Worm (Caenorhabditis elegans) whole organism, L1 larva: ENCODE data around the gene nhr-138.
"Not testable (repeated sequence)": the region's sequence is repeated elsewhere in the genome, so short reads cannot be mapped to it uniquely, and the experiment has no call there.

ENCODE experiments used
- alr-1 ChIP-seq: fragments of 200-800 bp; sonication (Bioruptor generic); optimal IDR thresholded peaks from 2 replicates; lab custom pipeline; 2018; ENCODE audit warnings: borderline replicate concordance, mild to moderate bottlenecking, missing genetic modification characterization, missing compliant biosample characterization
- ama-1 ChIP-seq: fragments of 150-350 bp; optimal IDR thresholded peaks from 2 replicates; lab custom pipeline; 2014
- blmp-1 ChIP-seq: fragments of 150-350 bp; optimal IDR thresholded peaks from 2 replicates; lab custom pipeline; 2014; ENCODE audit warnings: missing biosample characterization, missing genetic modification characterization
- ceh-82 ChIP-seq, 3 experiments: fragments of 150-350 bp in 1 of 3; sonication (generic microtip) in 2 of 3; optimal IDR thresholded peaks; 2 replicates each; lab custom pipeline; 2014 to 2017; ENCODE audit warnings: missing biosample characterization in 3 of 3, missing genetic modification characterization in 3 of 3
- ces-1 ChIP-seq: fragments of 150-350 bp; optimal IDR thresholded peaks from 2 replicates; lab custom pipeline; 2014; ENCODE audit warnings: missing biosample characterization, missing genetic modification reagents, missing genetic modification characterization
- dpl-1 ChIP-seq, 3 experiments: fragments of 150-350 bp in 2 of 3; sonication (generic microtip) in 1 of 3; optimal IDR thresholded peaks; 2 replicates each; lab custom pipeline; 2014 to 2017; ENCODE audit warnings: missing biosample characterization in 3 of 3, missing genetic modification characterization in 3 of 3, missing genetic modification reagents in 3 of 3
- efl-1 ChIP-seq, 4 experiments: fragments of 150-350 bp; optimal IDR thresholded peaks in 3 of 4; peaks in 1 of 4; 1 replicate in 1 of 4; 2 replicates in 3 of 4; lab custom pipeline; 2014; ENCODE audit warnings: missing biosample characterization in 2 of 4, missing genetic modification characterization in 2 of 4, missing genetic modification reagents in 2 of 4
- egl-13 ChIP-seq: sonication (generic microtip); optimal IDR thresholded peaks from 2 replicates; lab custom pipeline; 2016; ENCODE audit warnings: missing genotype, missing genetic modification reagents, missing genetic modification characterization, missing compliant biosample characterization
- elt-2 ChIP-seq: sonication (generic microtip); optimal IDR thresholded peaks from 2 replicates; lab custom pipeline; 2016; ENCODE audit warnings: missing genetic modification characterization, mild to moderate bottlenecking, inconsistent platforms, missing compliant biosample characterization, missing genetic modification reagents
- elt-3 ChIP-seq, 6 experiments: fragments of 150-350 bp in 1 of 6; sonication (generic microtip); optimal IDR thresholded peaks; 2 replicates each; lab custom pipeline; 2017 to 2018; ENCODE audit warnings: missing biosample characterization in 6 of 6, missing genetic modification characterization in 6 of 6, inconsistent platforms in 1 of 6
- ets-5 ChIP-seq: fragments of 200-800 bp; sonication (Bioruptor generic); IDR thresholded peaks from 2 replicates; pipeline ENCODE4 v1.3.6; 2022; ENCODE audit warnings: missing genetic modification characterization, missing compliant biosample characterization
- fkh-4 ChIP-seq: sonication (generic microtip); optimal IDR thresholded peaks from 2 replicates; lab custom pipeline; 2016; ENCODE audit warnings: missing compliant biosample characterization, missing genetic modification characterization, borderline replicate concordance
- fos-1 ChIP-seq: fragments of 150-350 bp; optimal IDR thresholded peaks from 2 replicates; lab custom pipeline; 2014; ENCODE audit warnings: missing biosample characterization, missing genetic modification characterization
- grh-1 ChIP-seq: fragments of 200-800 bp; sonication (Bioruptor generic); IDR thresholded peaks from 2 replicates; pipeline ENCODE4 v1.3.6; 2022; ENCODE audit warnings: missing genetic modification reagents, missing genetic modification characterization, missing compliant biosample characterization
- hlh-4 ChIP-seq: sonication (generic microtip); optimal IDR thresholded peaks from 2 replicates; lab custom pipeline; 2016; ENCODE audit warnings: mild to moderate bottlenecking, missing genetic modification characterization, missing compliant biosample characterization
- irx-1 ChIP-seq: sonication (generic microtip); optimal IDR thresholded peaks from 2 replicates; lab custom pipeline; 2016; ENCODE audit warnings: missing genetic modification characterization, missing compliant biosample characterization
- lin-15B ChIP-seq: fragments of 150-350 bp; sonication (generic microtip); optimal IDR thresholded peaks from 3 replicates; lab custom pipeline; 2014; ENCODE audit warnings: missing biosample characterization, missing genetic modification characterization
- lir-3 ChIP-seq: sonication (generic microtip); optimal IDR thresholded peaks from 2 replicates; lab custom pipeline; 2016; ENCODE audit warnings: mild to moderate bottlenecking, missing genetic modification characterization, moderate library complexity, missing compliant biosample characterization; ENCODE audit not compliant: poor library complexity
- lsy-2 ChIP-seq, 2 experiments: fragments of 150-350 bp; optimal IDR thresholded peaks; 2 replicates each; lab custom pipeline; 2014; ENCODE audit warnings: missing biosample characterization in 2 of 2, missing genetic modification characterization in 2 of 2
- mab-9 ChIP-seq: fragments of 200-800 bp; sonication (Bioruptor generic); IDR thresholded peaks from 2 replicates; pipeline ENCODE4 v1.3.6; 2022; ENCODE audit warnings: missing genetic modification reagents, missing genetic modification characterization, missing compliant biosample characterization
- mef-2 ChIP-seq: fragments of 150-350 bp; optimal IDR thresholded peaks from 2 replicates; lab custom pipeline; 2014; ENCODE audit warnings: missing biosample characterization, missing genetic modification characterization
- mep-1 ChIP-seq: fragments of 150-350 bp; optimal IDR thresholded peaks from 2 replicates; lab custom pipeline; 2014; ENCODE audit warnings: missing biosample characterization, missing genetic modification characterization
- nhr-19 ChIP-seq: fragments of 200-800 bp; sonication (Bioruptor generic); conservative IDR thresholded peaks from 2 replicates; pipeline ENCODE4 v1.3.6; 2022; ENCODE audit warnings: missing genetic modification characterization, missing compliant biosample characterization
- nhr-237 ChIP-seq: fragments of 150-350 bp; optimal IDR thresholded peaks from 2 replicates; lab custom pipeline; 2014; ENCODE audit warnings: missing biosample characterization, missing genetic modification characterization
- nhr-28 ChIP-seq: fragments of 150-350 bp; optimal IDR thresholded peaks from 2 replicates; lab custom pipeline; 2014; ENCODE audit warnings: missing biosample characterization, missing genetic modification characterization
- nhr-76 ChIP-seq: sonication (generic microtip); optimal IDR thresholded peaks from 2 replicates; lab custom pipeline; 2017; ENCODE audit warnings: missing biosample characterization, missing genetic modification characterization
- pag-3 ChIP-seq: sonication (generic microtip); optimal IDR thresholded peaks from 2 replicates; lab custom pipeline; 2017; ENCODE audit warnings: missing genetic modification characterization, mild to moderate bottlenecking, missing compliant biosample characterization, antibody characterized with exemption, borderline replicate concordance; ENCODE audit not compliant: insufficient read depth
- pqm-1 ChIP-seq: sonication (generic microtip); optimal IDR thresholded peaks from 3 replicates; lab custom pipeline; 2017; ENCODE audit warnings: missing biosample characterization, missing genetic modification characterization
- rnt-1 ChIP-seq: sonication (generic microtip); optimal IDR thresholded peaks from 2 replicates; lab custom pipeline; 2016; ENCODE audit warnings: mild to moderate bottlenecking, missing genetic modification characterization, moderate library complexity, missing compliant biosample characterization
- sptf-1 ChIP-seq: fragments of 150-350 bp; optimal IDR thresholded peaks from 2 replicates; lab custom pipeline; 2014; ENCODE audit warnings: missing biosample characterization, missing genetic modification characterization
- sup-37 ChIP-seq: fragments of 200-800 bp; sonication (Bioruptor generic); optimal IDR thresholded peaks from 2 replicates; lab custom pipeline; 2018; ENCODE audit warnings: mild to moderate bottlenecking, missing genetic modification characterization, missing compliant biosample characterization
- swsn-7 ChIP-seq: sonication (generic microtip); optimal IDR thresholded peaks from 2 replicates; lab custom pipeline; 2016; ENCODE audit warnings: missing genetic modification characterization, missing compliant biosample characterization
- tlp-1 ChIP-seq: fragments of 150-350 bp; optimal IDR thresholded peaks from 2 replicates; lab custom pipeline; 2014; ENCODE audit warnings: missing biosample characterization, missing genetic modification characterization
- unc-130 ChIP-seq: fragments of 150-350 bp; optimal IDR thresholded peaks from 2 replicates; lab custom pipeline; 2017; ENCODE audit warnings: missing biosample characterization, missing genetic modification characterization, inconsistent platforms
- unc-30 ChIP-seq: sonication (generic microtip); optimal IDR thresholded peaks from 2 replicates; lab custom pipeline; 2017; ENCODE audit warnings: missing biosample characterization, missing genetic modification characterization
- unc-62 ChIP-seq: fragments of 150-350 bp; optimal IDR thresholded peaks from 2 replicates; lab custom pipeline; 2014; ENCODE audit warnings: missing biosample characterization, missing genetic modification reagents, missing genetic modification characterization
- unc-98 ChIP-seq: fragments of 200-800 bp; sonication (Bioruptor generic); IDR thresholded peaks from 2 replicates; pipeline ENCODE4 v1.3.6; 2022; ENCODE audit warnings: missing genetic modification characterization, missing compliant biosample characterization
- xbp-1 ChIP-seq: sonication (generic microtip); optimal IDR thresholded peaks from 2 replicates; lab custom pipeline; 2016; ENCODE audit warnings: missing genetic modification characterization, missing compliant biosample characterization
- zag-1 ChIP-seq: fragments of 150-350 bp; optimal IDR thresholded peaks from 2 replicates; lab custom pipeline; 2014; ENCODE audit warnings: missing biosample characterization, missing genetic modification characterization
- ztf-4 ChIP-seq: fragments of 150-350 bp; optimal IDR thresholded peaks from 2 replicates; lab custom pipeline; 2014; ENCODE audit warnings: missing biosample characterization, missing genetic modification characterization

Gene nhr-138

DNA sequence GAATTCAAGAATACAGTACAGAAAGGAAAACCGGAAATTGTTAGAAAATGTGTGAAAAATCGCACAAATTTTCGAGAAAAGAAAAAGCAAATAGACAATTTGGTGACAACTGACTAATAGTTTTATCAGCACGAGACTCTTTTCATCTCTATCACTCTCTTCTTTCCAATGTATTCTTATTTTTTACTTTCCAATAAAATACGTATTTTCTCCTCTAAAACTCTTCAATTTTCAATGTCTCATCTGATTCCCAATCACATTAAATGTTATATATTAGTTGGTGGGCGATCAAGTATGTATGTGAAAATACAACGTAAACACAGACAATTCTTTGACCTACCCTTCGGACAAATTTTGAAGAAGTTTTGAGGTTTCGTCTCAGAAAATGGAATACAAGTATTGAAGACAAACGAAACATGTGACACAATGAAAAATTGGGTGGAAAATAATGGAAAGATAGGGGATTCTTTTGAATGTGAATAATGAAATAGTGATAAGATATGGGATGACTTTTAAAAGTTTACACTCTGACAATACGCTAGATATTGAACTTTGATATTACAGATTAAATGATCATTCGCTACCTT, 12.2 kb downstream of the nhr-138 start, which contains the start of gene cka-1 (continued):
- TF ChIP-seq elt-3 (tag; optimal IDR thresholded peaks at IDR 0.05; lab: Kevin White, UChicago) (peak in 1 of 6 experiments; percentile 48), unc-130 (tag; lab: Kevin White, UChicago) (no peak), pag-3 (tag; lab: Kevin White, UChicago) (no peak), hlh-4 (no peak)

DNA sequence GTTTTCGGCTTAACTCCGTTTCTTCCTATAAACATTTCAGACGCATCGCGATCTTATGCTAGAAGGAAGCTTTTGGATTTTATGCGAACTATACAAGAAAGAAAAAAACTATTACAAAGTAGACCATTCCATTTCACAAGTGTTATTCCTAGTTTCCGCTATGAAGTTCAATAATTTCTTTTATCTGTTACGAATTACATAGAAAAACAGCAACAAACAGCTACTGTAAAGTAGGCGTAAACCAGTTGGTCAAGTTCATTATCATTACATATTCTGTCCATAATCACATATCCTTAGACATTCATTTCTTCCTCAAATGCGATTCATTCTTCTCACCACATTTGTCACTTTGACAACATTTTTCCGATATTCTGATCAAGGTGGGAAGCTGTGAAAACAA, 13.1 kb downstream of the nhr-138 start, which contains the start of gene C28D4.10:
Gene C28D4.10, plus strand, starts transcription at position 301 of the 400 bp plus-strand sequence.
- no peak for TF ChIP-seq elt-3 (tag; optimal IDR thresholded peaks at IDR 0.05; lab: Kevin White, UChicago)
- no peak for TF ChIP-seq pqm-1 (tag; lab: Kevin White, UChicago)
- no peak for TF ChIP-seq unc-98
- no peak for TF ChIP-seq alr-1 (tag; lab: Kevin White, UChicago)
- no peak for TF ChIP-seq rnt-1 (tag; lab: Kevin White, UChicago)
- TF ChIP-seq nhr-76 (tag; lab: Kevin White, UChicago): no peak
- no peak for TF ChIP-seq lir-3 (tag; lab: Kevin White, UChicago)
- TF ChIP-seq lin-15B (tag; lab: Kevin White, UChicago): no peak
- TF ChIP-seq mef-2 (tag; lab: Kevin White, UChicago): no peak
- no peak for TF ChIP-seq fkh-4 (tag; lab: Kevin White, UChicago)
- TF ChIP-seq grh-1 (GFP tag; lab: Robert Waterston, UW): no peak

DNA sequence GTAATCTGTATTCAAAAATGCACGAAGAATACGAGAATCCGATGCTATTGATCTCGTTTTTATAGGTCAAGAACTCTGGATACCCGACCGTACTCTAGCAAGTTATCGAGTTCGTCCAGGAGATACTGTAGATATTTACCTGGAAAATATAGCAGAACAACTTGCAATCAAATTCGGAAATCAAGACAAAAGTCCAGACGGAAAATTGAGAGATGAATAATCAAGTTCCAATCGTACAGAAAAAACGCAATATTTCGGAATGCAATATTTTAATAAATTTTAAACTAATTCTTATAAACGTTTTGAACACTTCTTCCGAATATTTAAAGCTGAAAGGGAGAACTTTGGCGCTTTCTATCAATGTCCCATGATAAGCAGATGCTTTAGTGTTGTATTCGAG, 13.9 kb downstream of the nhr-138 start:
- no peak for TF ChIP-seq fos-1 (tag; lab: Kevin White, UChicago)
- no peak for TF ChIP-seq tlp-1 (tag; lab: Kevin White, UChicago)
- TF ChIP-seq unc-62 (GFP tag; lab: Kevin White, UChicago): no peak
- TF ChIP-seq zag-1: no peak
- no peak for TF ChIP-seq mep-1 (tag; lab: Kevin White, UChicago)
- TF ChIP-seq swsn-7 (tag; lab: Kevin White, UChicago): no peak
- TF ChIP-seq ceh-82 (tag; optimal IDR thresholded peaks at IDR 0.05; lab: Kevin White, UChicago): no peak
- TF ChIP-seq nhr-28 (tag; lab: Kevin White, UChicago): no peak
- TF ChIP-seq sptf-1 (tag; lab: Kevin White, UChicago): no peak
- no peak for TF ChIP-seq mab-9 (GFP tag; lab: Robert Waterston, UW)
- TF ChIP-seq blmp-1 (tag; lab: Kevin White, UChicago): no peak
- TF ChIP-seq grh-1 (GFP tag; lab: Robert Waterston, UW): no peak
- TF ChIP-seq egl-13 (tag; lab: Kevin White, UChicago): no peak
- no peak for TF ChIP-seq sup-37 (GFP tag; lab: Kevin White, UChicago)
- TF ChIP-seq ces-1: no peak
- TF ChIP-seq, all 84 proteins: peak for 0

DNA sequence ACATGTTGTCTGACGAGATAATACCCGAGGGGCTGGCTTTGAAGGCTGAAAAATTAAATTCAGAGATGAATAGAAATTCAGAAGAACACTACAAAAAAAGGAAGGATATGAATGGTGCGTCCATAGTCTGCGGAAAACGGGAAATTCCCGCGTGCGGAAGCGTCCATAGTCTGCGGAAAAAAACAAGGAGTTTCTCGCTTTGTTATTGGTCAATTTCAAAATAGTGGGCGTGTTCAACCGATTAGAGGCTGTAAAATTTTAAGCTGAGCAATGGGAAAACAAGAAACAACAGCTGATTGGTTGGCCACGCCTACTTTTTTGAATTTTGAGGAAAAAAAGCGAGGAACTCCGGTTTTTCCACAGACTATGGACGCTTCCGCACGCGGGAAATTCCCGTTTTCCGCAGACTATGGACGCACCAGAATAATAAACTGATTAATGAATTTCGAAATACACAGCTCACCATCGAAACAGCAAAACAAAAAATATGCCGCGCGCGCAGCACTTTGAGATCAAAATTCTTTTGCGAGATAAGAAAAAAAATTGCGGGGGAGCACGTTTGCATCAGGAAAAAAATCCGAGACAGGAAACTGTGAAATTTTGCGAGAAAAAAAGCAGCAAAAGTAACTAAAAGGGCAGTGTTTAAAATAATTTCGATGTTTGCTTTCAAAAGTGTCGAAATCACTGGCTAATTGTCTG, 15.9 kb downstream of the nhr-138 start, which contains the start of gene gln-6:
Gene gln-6, minus strand, starts transcription at position 51 of the 699 bp plus-strand sequence.
- TF ChIP-seq efl-1 (optimal IDR thresholded peaks at IDR 0.05; lab: Kevin White, UChicago): peak in 1 of 2 experiments; percentile 8
- TF ChIP-seq efl-1 (GFP tag; optimal IDR thresholded peaks at IDR 0.05 in 1 of 2; lab: Kevin White, UChicago): not testable (repeated sequence)

DNA sequence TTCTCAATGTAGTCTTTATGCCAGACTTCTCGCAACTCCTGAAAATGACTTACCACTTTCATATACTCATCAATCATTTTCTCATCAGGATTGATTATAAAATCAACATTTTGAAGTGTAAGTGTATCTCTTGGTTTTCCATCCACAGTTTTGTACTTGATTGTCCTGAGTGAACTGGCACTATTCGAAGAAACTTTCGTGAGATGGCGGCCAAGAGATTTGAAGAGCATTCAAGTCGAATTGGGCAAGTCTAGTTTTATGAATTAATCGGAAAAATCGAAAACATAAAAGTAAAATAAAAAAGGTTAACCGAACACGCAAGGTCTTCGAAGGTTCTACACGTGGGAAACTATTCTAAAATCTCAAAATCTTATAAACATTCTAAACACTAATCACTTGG, 17.8 kb downstream of the nhr-138 start, which contains the start of gene C28D4.7:
Gene C28D4.7, minus strand, starts transcription at position 265 of the 400 bp plus-strand sequence.
- TF ChIP-seq sup-37 (GFP tag; lab: Kevin White, UChicago): no peak
- no peak for TF ChIP-seq nhr-237 (tag; lab: Kevin White, UChicago)
- no peak for TF ChIP-seq nhr-19
- no peak for TF ChIP-seq ztf-4 (tag; lab: Kevin White, UChicago)
- no peak for TF ChIP-seq ama-1 (lab: Kevin White, UChicago)
- no peak for TF ChIP-seq elt-3 (tag; optimal IDR thresholded peaks at IDR 0.05; lab: Kevin White, UChicago)
- TF ChIP-seq elt-2 (tag; lab: Kevin White, UChicago): no peak
- no peak for TF ChIP-seq lsy-2 (tag; optimal IDR thresholded peaks at IDR 0.05; lab: Kevin White, UChicago)
- TF ChIP-seq dpl-1 (GFP tag; optimal IDR thresholded peaks at IDR 0.05; lab: Kevin White, UChicago): no peak
- no peak for TF ChIP-seq xbp-1 (tag; lab: Kevin White, UChicago)
- no peak for TF ChIP-seq unc-62 (GFP tag; lab: Kevin White, UChicago)
- no peak for TF ChIP-seq unc-30 (tag; lab: Kevin White, UChicago)
- no peak for TF ChIP-seq ets-5 (GFP tag; lab: Robert Waterston, UW)
- TF ChIP-seq irx-1: no peak
